Worm (Caenorhabditis elegans): ENCODE data around the gene C33G8.13.
A peak's percentile ranks its signal among the peaks of the same experiment; 100 is the strongest.

C33G8.13 gene

ce11 chrV:7005964-7006363, 9.8 kb downstream of the C33G8.13 start, which contains the start of gene spig-10:
spig-10 (plus strand) TSS chrV:7006264.
- TF ChIP-seq blmp-1 (tag; optimal IDR thresholded peaks at IDR 0.05) (no peak), unc-62 (GFP tag; optimal IDR thresholded peaks at IDR 0.05) (no peak), ceh-39 (tag; optimal IDR thresholded peaks at IDR 0.05) (no peak), elt-1 (tag; optimal IDR thresholded peaks at IDR 0.05; ENCODE audit: borderline replicate concordance, insufficient read depth) (no peak), ham-2 (GFP tag; optimal IDR thresholded peaks at IDR 0.05) (no peak), lin-13 (tag; optimal IDR thresholded peaks at IDR 0.05) (no peak)

- no peak for TF ChIP-seq unc-39 (tag; optimal IDR thresholded peaks at IDR 0.05)
- no peak for TF ChIP-seq bed-3 (GFP tag; optimal IDR thresholded peaks at IDR 0.05)
- TF ChIP-seq drap-1 (GFP tag; optimal IDR thresholded peaks at IDR 0.05) = no peak
- no peak for TF ChIP-seq ceh-39 (tag; optimal IDR thresholded peaks at IDR 0.05)
- TF ChIP-seq lin-32 (GFP tag; optimal IDR thresholded peaks at IDR 0.05) = no peak
- no peak for TF ChIP-seq ham-2 (GFP tag; optimal IDR thresholded peaks at IDR 0.05)
- TF ChIP-seq tbx-8 (GFP tag; optimal IDR thresholded peaks at IDR 0.05) = no peak
- no peak for TF ChIP-seq unc-120 (tag; optimal IDR thresholded peaks at IDR 0.05; ENCODE audit: poor library complexity, severe bottlenecking)
- TF ChIP-seq blmp-1 (tag; optimal IDR thresholded peaks at IDR 0.05) = no peak
- no peak for TF ChIP-seq ces-1 (GFP tag; optimal IDR thresholded peaks at IDR 0.05)
- no peak for TF ChIP-seq nhr-2 (tag; optimal IDR thresholded peaks at IDR 0.05)
- TF ChIP-seq zip-8 (tag; optimal IDR thresholded peaks at IDR 0.05) = no peak
- no peak for TF ChIP-seq mep-1 (tag; optimal IDR thresholded peaks at IDR 0.05)
Observed at ce11 chrV:7003850-7004249, 11.9 kb downstream of the C33G8.13 start, which contains the start of gene srab-4. srab-4 (plus strand) TSS chrV:7004150.

- TF ChIP-seq cnd-1 (tag; optimal IDR thresholded peaks at IDR 0.05) (no peak), zip-8 (tag; optimal IDR thresholded peaks at IDR 0.05) (peak; percentile 71)
Observed at ce11 chrV:7000734-7001133, 15.0 kb downstream of the C33G8.13 start.

- TF ChIP-seq sem-2 (GFP tag; optimal IDR thresholded peaks at IDR 0.05) = no peak
- TF ChIP-seq mls-2 (tag; optimal IDR thresholded peaks at IDR 0.05) = no peak
- no peak for TF ChIP-seq elt-1 (tag; optimal IDR thresholded peaks at IDR 0.05; ENCODE audit: borderline replicate concordance, insufficient read depth)
- TF ChIP-seq unc-62 (GFP tag; optimal IDR thresholded peaks at IDR 0.05) = no peak
- TF ChIP-seq pha-4 (tag; optimal IDR thresholded peaks at IDR 0.05) = no peak
- no peak for TF ChIP-seq nhr-12 (tag; optimal IDR thresholded peaks at IDR 0.05)
Observed at ce11 chrV:6998303-6998884, 17.4 kb downstream of the C33G8.13 start, which contains the start of gene nhr-42. nhr-42 (plus strand) TSS chrV:6998819.

ce11 chrV:6997041-6997552, 18.7 kb downstream of the C33G8.13 start, which contains the start of gene nhr-107:
nhr-107 (minus strand) TSS chrV:6997091.
- TF ChIP-seq mab-5 (tag; optimal IDR thresholded peaks at IDR 0.05) (no peak), zip-8 (tag; optimal IDR thresholded peaks at IDR 0.05) (peak; percentile 22)

- TF ChIP-seq unc-39 (tag; optimal IDR thresholded peaks at IDR 0.05) (no peak), hlh-1 (tag; optimal IDR thresholded peaks at IDR 0.05) (no peak), elt-1 (tag; optimal IDR thresholded peaks at IDR 0.05; ENCODE audit: borderline replicate concordance, insufficient read depth) (no peak), tbx-8 (GFP tag; optimal IDR thresholded peaks at IDR 0.05) (no peak), M03D4.4 (tag; optimal IDR thresholded peaks at IDR 0.05) (no peak), ces-1 (GFP tag; optimal IDR thresholded peaks at IDR 0.05) (no peak), ceh-43 (GFP tag; optimal IDR thresholded peaks at IDR 0.05) (no peak), blmp-1 (tag; optimal IDR thresholded peaks at IDR 0.05) (no peak), lin-13 (tag; optimal IDR thresholded peaks at IDR 0.05) (no peak), mls-2 (tag; optimal IDR thresholded peaks at IDR 0.05) (no peak), nhr-2 (tag; optimal IDR thresholded peaks at IDR 0.05) (no peak), unc-62 (GFP tag; optimal IDR thresholded peaks at IDR 0.05) (no peak), nhr-28 (tag; optimal IDR thresholded peaks at IDR 0.05) (no peak), mep-1 (tag; optimal IDR thresholded peaks at IDR 0.05) (no peak), unc-120 (tag; optimal IDR thresholded peaks at IDR 0.05; ENCODE audit: poor library complexity, severe bottlenecking) (no peak), lin-32 (GFP tag; optimal IDR thresholded peaks at IDR 0.05) (no peak), nhr-12 (tag; optimal IDR thresholded peaks at IDR 0.05) (no peak), ceh-39 (tag; optimal IDR thresholded peaks at IDR 0.05) (no peak), pha-4 (tag; optimal IDR thresholded peaks at IDR 0.05) (no peak)
Observed at ce11 chrV:6993999-6994398, 21.8 kb downstream of the C33G8.13 start.
